Fruit fly (Drosophila melanogaster) S2 (cell line): ENCODE measurements around the gene mei-38.

Source experiments
- CG8478 ChIP-seq: fragments of >200 bp; optimal IDR thresholded peaks from 2 replicates; lab custom pipeline; 2018
- CTCF ChIP-seq, 2 experiments: fragments of >200 bp; optimal IDR thresholded peaks; 2 replicates each; lab custom pipeline; 2018

DNA sequence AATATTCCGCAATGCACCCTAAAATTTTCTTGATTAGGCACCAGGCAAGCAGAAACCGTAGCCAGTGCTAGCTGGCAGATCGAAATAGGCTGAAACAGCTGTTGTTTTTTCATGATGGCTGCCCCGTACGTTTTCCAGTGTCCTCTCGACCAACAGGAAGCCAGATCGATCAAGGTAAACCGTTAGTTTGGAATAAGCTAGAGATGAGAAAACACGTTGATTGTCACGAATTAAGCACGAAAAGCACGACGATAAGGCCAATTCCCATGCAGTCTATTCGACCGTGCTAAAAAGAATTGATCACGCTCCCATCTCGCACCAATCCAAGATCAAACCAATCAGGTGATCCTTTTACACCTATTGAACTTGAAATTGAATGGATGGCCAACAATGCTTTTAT lies 22.0 kb upstream of the mei-38 start:
- TF ChIP-seq CTCF (optimal IDR thresholded peaks at IDR 0.05; lab: Kevin White, UChicago) (no peak), CG8478 (no peak)
